Fruit fly (Drosophila melanogaster): Measurements from ENCODE around the gene primo-2.

primo-2 gene

dm6 chr3R:13713541-13713940, 1.9 kb upstream of the primo-2 start (continued):
- TF ChIP-seq CG2712 (tag; optimal IDR thresholded peaks at IDR 0.05) (peak; percentile 75), CG17829 (tag; optimal IDR thresholded peaks at IDR 0.05) (peak; percentile 68), Fer3 (tag; optimal IDR thresholded peaks at IDR 0.05) (peak; percentile 43), Dip3 (GFP tag; optimal IDR thresholded peaks at IDR 0.05) (no peak), Trl (optimal IDR thresholded peaks at IDR 0.05) (no peak), Trl (GFP tag; optimal IDR thresholded peaks at IDR 0.05) (no peak), BtbVII (GFP tag; optimal IDR thresholded peaks at IDR 0.05) (peak; percentile 21), vfl (GFP tag; optimal IDR thresholded peaks at IDR 0.05) (no peak), sob (GFP tag; IDR thresholded peaks at IDR 0.05) (no peak), Hey (tag; optimal IDR thresholded peaks at IDR 0.05) (no peak), D (optimal IDR thresholded peaks at IDR 0.05) (no peak), D (GFP tag; optimal IDR thresholded peaks at IDR 0.05) (peak; percentile 33), fu2 (GFP tag; optimal IDR thresholded peaks at IDR 0.05) (no peak), Scr (GFP tag; IDR thresholded peaks at IDR 0.05; ENCODE audit: partially characterized antibody) (no peak), Hsf (GFP tag; optimal IDR thresholded peaks at IDR 0.05) (no peak), CG30431 (GFP tag; optimal IDR thresholded peaks at IDR 0.05) (peak; percentile 17), Hand (GFP tag; optimal IDR thresholded peaks at IDR 0.05) (no peak), CG14014 (GFP tag; IDR thresholded peaks at IDR 0.05) (no peak), CG17359 (tag; optimal IDR thresholded peaks at IDR 0.05) (peak; percentile 62), trh (GFP tag; optimal IDR thresholded peaks at IDR 0.05) (no peak), toy (GFP tag; IDR thresholded peaks at IDR 0.05) (no peak), Ets97D (GFP tag; optimal IDR thresholded peaks at IDR 0.05) (no peak), Dref (GFP tag; IDR thresholded peaks at IDR 0.05) (no peak), lov (optimal IDR thresholded peaks at IDR 0.05) (no peak), lov (GFP tag; IDR thresholded peaks at IDR 0.05) (no peak), CG9797 (GFP tag; optimal IDR thresholded peaks at IDR 0.05) (no peak), NC2β (GFP tag; optimal IDR thresholded peaks at IDR 0.05) (no peak), unpg (GFP tag; optimal IDR thresholded peaks at IDR 0.05) (peak; percentile 53), CG4360 (GFP tag; IDR thresholded peaks at IDR 0.05) (no peak), CG34224 (GFP tag; IDR thresholded peaks at IDR 0.05; ENCODE audit: partially characterized antibody) (no peak), CG13775 (GFP tag; optimal IDR thresholded peaks at IDR 0.05) (peak; percentile 20), CG2129 (GFP tag; IDR thresholded peaks at IDR 0.05; ENCODE audit: partially characterized antibody) (no peak), mam (GFP tag; optimal IDR thresholded peaks at IDR 0.05) (no peak), zf30C (GFP tag; optimal IDR thresholded peaks at IDR 0.05) (peak; percentile 68), run (tag; optimal IDR thresholded peaks at IDR 0.05) (no peak), tll (GFP tag; optimal IDR thresholded peaks at IDR 0.05) (peak in 1 of 2 experiments; percentile 42), crol (GFP tag; IDR thresholded peaks at IDR 0.05) (no peak), Hr78 (GFP tag; optimal IDR thresholded peaks at IDR 0.05) (peak in 1 of 2 experiments; percentile 13), CoRest (tag; optimal IDR thresholded peaks at IDR 0.05) (peak; percentile 64), dmrt99B (tag; optimal IDR thresholded peaks at IDR 0.05) (peak; percentile 61), oc (tag; optimal IDR thresholded peaks at IDR 0.05) (peak; percentile 0), fd102C (GFP tag; optimal IDR thresholded peaks at IDR 0.05) (peak; percentile 21), CG4424 (GFP tag; optimal IDR thresholded peaks at IDR 0.05) (peak; percentile 51), CG3838 (GFP tag; optimal IDR thresholded peaks at IDR 0.05) (no peak), E2f1 (GFP tag; IDR thresholded peaks at IDR 0.05) (no peak), CG6765 (GFP tag; optimal IDR thresholded peaks at IDR 0.05) (no peak), CG7839 (tag; optimal IDR thresholded peaks at IDR 0.05) (peak; percentile 54), Side (GFP tag; optimal IDR thresholded peaks at IDR 0.05) (no peak), CG12942 (GFP tag; optimal IDR thresholded peaks at IDR 0.05) (no peak), Sry-δ (GFP tag; optimal IDR thresholded peaks at IDR 0.05) (no peak), da (GFP tag; optimal IDR thresholded peaks at IDR 0.05) (no peak), CG6683 (GFP tag; optimal IDR thresholded peaks at IDR 0.05) (no peak)

All from whole organism, embryonic.